Fruit fly (Drosophila melanogaster) whole organism, embryonic: Measurements from ENCODE around the gene Pgls.

ENCODE experiments used
- Adf1 ChIP-seq: fragments of 200-800 bp; sonication (Bioruptor generic); IDR thresholded peaks from 2 replicates; pipeline ENCODE4 v1.3.6; 2022; ENCODE audit warnings: missing biosample characterization, missing genetic modification characterization
- CG1024 ChIP-seq: fragments of 200-800 bp; sonication (Bioruptor generic); IDR thresholded peaks from 2 replicates; pipeline ENCODE4 v1.3.6; 2022; ENCODE audit warnings: missing biosample characterization, missing genetic modification characterization
- CG16815 ChIP-seq: fragments of 200-800 bp; sonication (Bioruptor generic); optimal IDR thresholded peaks from 3 replicates; lab custom pipeline; 2017; ENCODE audit warnings: missing biosample characterization, mild to moderate bottlenecking, missing genetic modification characterization
- CG17912 ChIP-seq: fragments of 200-800 bp; sonication (Bioruptor generic); optimal IDR thresholded peaks from 2 replicates; lab custom pipeline; 2018; ENCODE audit warnings: missing biosample characterization, mild to moderate bottlenecking, missing genetic modification characterization
- CG2202 ChIP-seq: fragments of 200-800 bp; sonication (Bioruptor generic); optimal IDR thresholded peaks from 2 replicates; lab custom pipeline; 2018; ENCODE audit warnings: missing biosample characterization, mild to moderate bottlenecking, missing genetic modification characterization
- CG34422 ChIP-seq: fragments of 200-800 bp; sonication (Bioruptor generic); IDR thresholded peaks from 3 replicates; pipeline ENCODE4 v1.3.6; 2022; ENCODE audit warnings: missing biosample characterization, missing genetic modification characterization
- CG4820 ChIP-seq: fragments of 200-800 bp; sonication (Bioruptor generic); optimal IDR thresholded peaks from 3 replicates; lab custom pipeline; 2016; ENCODE audit warnings: missing biosample characterization, missing genetic modification characterization
- CG6689 ChIP-seq: fragments of 200-800 bp; sonication (Bioruptor generic); IDR thresholded peaks from 2 replicates; pipeline ENCODE4 v1.3.6; 2022; ENCODE audit warnings: missing biosample characterization, missing genetic modification characterization
- Dll ChIP-seq: fragments of 200-800 bp; sonication (Bioruptor generic); IDR thresholded peaks from 4 replicates; pipeline ENCODE4 v1.3.6; 2022; ENCODE audit warnings: missing biosample characterization, missing genetic modification characterization; ENCODE audit not compliant: partially characterized antibody
- Med ChIP-seq: fragments of 200-800 bp; sonication (Bioruptor generic); peaks from one replicate; lab custom pipeline; 2016; ENCODE audit warnings: missing biosample characterization, missing genetic modification characterization, mild to moderate bottlenecking, inconsistent platforms, moderate library complexity
- Oli ChIP-seq: fragments of 200-800 bp; sonication (Bioruptor generic); optimal IDR thresholded peaks from 2 replicates; lab custom pipeline; 2018; ENCODE audit warnings: missing biosample characterization, mild to moderate bottlenecking, missing genetic modification characterization, moderate library complexity
- Ptx1 ChIP-seq: fragments of 200-800 bp; sonication (Bioruptor generic); IDR thresholded peaks from 2 replicates; pipeline ENCODE4 v1.3.6; 2022; ENCODE audit warnings: missing biosample characterization, missing genetic modification characterization
- Vsx1 ChIP-seq: fragments of 200-800 bp; sonication (Bioruptor generic); optimal IDR thresholded peaks from 2 replicates; lab custom pipeline; 2017; ENCODE audit warnings: missing biosample characterization, mild to moderate bottlenecking, missing genetic modification characterization, missing genetic modification reagents
- Xrp1 ChIP-seq: fragments of 200-800 bp; sonication (Bioruptor generic); IDR thresholded peaks from 2 replicates; pipeline ENCODE4 v1.3.6; 2022; ENCODE audit warnings: missing biosample characterization, missing genetic modification characterization
- ara ChIP-seq: fragments of 200-800 bp; sonication (Bioruptor generic); IDR thresholded peaks from 2 replicates; pipeline ENCODE4 v1.3.6; 2022; ENCODE audit warnings: missing biosample characterization, missing genetic modification characterization
- fd102C ChIP-seq: fragments of 200-800 bp; sonication (Bioruptor generic); optimal IDR thresholded peaks from 2 replicates; lab custom pipeline; 2018; ENCODE audit warnings: missing biosample characterization, mild to moderate bottlenecking, missing genetic modification characterization, moderate library complexity
- gem ChIP-seq: fragments of 200-800 bp; sonication (Bioruptor generic); optimal IDR thresholded peaks from 2 replicates; lab custom pipeline; 2019; ENCODE audit warnings: missing biosample characterization, mild to moderate bottlenecking, missing genetic modification characterization, moderate library complexity
- gfzf ChIP-seq: fragments of 200-800 bp; sonication (Bioruptor generic); optimal IDR thresholded peaks from 2 replicates; lab custom pipeline; 2016; ENCODE audit warnings: missing biosample characterization, mild to moderate bottlenecking, missing genetic modification characterization, moderate library complexity
- otp ChIP-seq: fragments of 200-800 bp; sonication (Bioruptor generic); IDR thresholded peaks from 3 replicates; pipeline ENCODE4, ENCODE4 v1.3.6; 2022; ENCODE audit warnings: missing biosample characterization, missing genetic modification characterization
- prd ChIP-seq, 3 experiments: fragments of >200 bp in 2 of 3; fragments of 200-800 bp in 1 of 3; sonication (Bioruptor generic) in 1 of 3; optimal IDR thresholded peaks in 2 of 3; IDR thresholded peaks in 1 of 3; 2 replicates in 2 of 3; 3 replicates in 1 of 3; pipeline versions ENCODE4 v1.3.6 to Lab custom; 2017 to 2022; ENCODE audit warnings: missing biosample characterization in 1 of 3, missing genetic modification characterization in 1 of 3
- sens ChIP-seq: fragments of 200-800 bp; sonication (Bioruptor generic); peaks from one replicate; lab custom pipeline; 2016; ENCODE audit warnings: missing biosample characterization, missing genetic modification characterization
- slbo ChIP-seq: fragments of 200-800 bp; sonication (Bioruptor generic); IDR thresholded peaks from 2 replicates; pipeline ENCODE4 v1.3.6; 2022; ENCODE audit warnings: missing biosample characterization, missing genetic modification characterization
- tgo ChIP-seq: fragments of 200-800 bp; sonication (Bioruptor generic); IDR thresholded peaks from 3 replicates; pipeline ENCODE4 v1.3.6; 2022; ENCODE audit warnings: missing biosample characterization, missing genetic modification characterization
- z ChIP-seq: fragments of 200-800 bp; sonication (Bioruptor generic); IDR thresholded peaks from 3 replicates; pipeline ENCODE4 v1.3.6; 2022; ENCODE audit warnings: missing biosample characterization, missing genetic modification characterization

The Pgls gene

dm6 chrX:10889955-10890617 is 42.8 kb downstream of the Pgls start:
- TF ChIP-seq fd102C (GFP tag; lab: Kevin White, UChicago) (no peak), slbo (GFP tag; lab: Robert Waterston, UW) (no peak), CG17912 (no peak), gfzf (no peak), CG2202 (tag; lab: Kevin White, UChicago) (no peak), Dll (GFP tag; lab: Robert Waterston, UW) (no peak), Med (no peak), CG16815 (no peak), CG34422 (GFP tag; lab: Robert Waterston, UW) (no peak), tgo (GFP tag; lab: Robert Waterston, UW) (no peak), CG4820 (GFP tag; lab: Kevin White, UChicago) (no peak), otp (GFP tag; lab: Robert Waterston, UW) (no peak), CG6689 (no peak), CG1024 (no peak), Vsx1 (GFP tag; lab: Kevin White, UChicago) (no peak)

dm6 chrX:10891150-10891549 is 43.9 kb downstream of the Pgls start, which contains the start of gene Ork1:
TSS of gene Ork1 (minus strand) at chrX:10891250.
- TF ChIP-seq Adf1 (GFP tag; lab: Robert Waterston, UW), result no peak
- peak; percentile 88 for TF ChIP-seq z (GFP tag; lab: Robert Waterston, UW)
- TF ChIP-seq, all 482 proteins: peak for 1

dm6 chrX:10893208-10893607 is 46.0 kb downstream of the Pgls start:
- TF ChIP-seq ara (GFP tag; lab: Robert Waterston, UW), result 0 out of 2 replicates have a peak, but pooled peaks have one; percentile 9
- no peak for TF ChIP-seq prd (optimal IDR thresholded peaks at IDR 0.05; lab: Kevin White, UChicago)
- 0 out of 3 replicates have a peak, but pooled peaks have one; percentile 17 for TF ChIP-seq prd (GFP tag; IDR thresholded peaks at IDR 0.05; lab: Robert Waterston, UW)
- 0 out of 2 replicates have a peak, but pooled peaks have one; percentile 20 for TF ChIP-seq Xrp1 (GFP tag; lab: Robert Waterston, UW)
- TF ChIP-seq gem (tag; lab: Kevin White, UChicago), result peak; percentile 7
- peak; percentile 28 for TF ChIP-seq Med
- TF ChIP-seq Ptx1, result no peak
- 0 out of 2 replicates have a peak, but pooled peaks have one; percentile 14 for TF ChIP-seq CG6689
- no peak for TF ChIP-seq Oli (tag; lab: Kevin White, UChicago)
- peak; percentile 47 for TF ChIP-seq sens (GFP tag; lab: Kevin White, UChicago)
- TF ChIP-seq, all 482 proteins: peak for 7
